Fruit fly (Drosophila melanogaster) ovary, adult (tissue): ENCODE results near the gene Eip93F.

Source experiments
- CG17801 ChIP-seq: fragments of 200-800 bp; optimal IDR thresholded peaks from 2 replicates; lab custom pipeline; 2019; ENCODE audit warnings: missing biosample characterization, mild to moderate bottlenecking, missing genetic modification characterization, moderate library complexity; ENCODE audit not compliant: partially characterized antibody

The Eip93F gene

dm6 chr3R:21933952-21934351 is 15.0 kb upstream of the Eip93F start:
- no peak for TF ChIP-seq CG17801 (GFP tag; lab: Kevin White, UChicago)

- no peak for TF ChIP-seq CG17801 (GFP tag; lab: Kevin White, UChicago)
Measured at dm6 chr3R:21935191-21935590, 13.7 kb upstream of the Eip93F start.

dm6 chr3R:21937075-21937950 is 11.6 kb upstream of the Eip93F start:
- TF ChIP-seq CG17801 (GFP tag; lab: Kevin White, UChicago): peak; percentile 92

dm6 chr3R:21937951-21938286 is 11.0 kb upstream of the Eip93F start:
- TF ChIP-seq CG17801 (GFP tag; lab: Kevin White, UChicago): no peak

- no peak for TF ChIP-seq CG17801 (GFP tag; lab: Kevin White, UChicago)
Measured at dm6 chr3R:21938464-21939095, 10.3 kb upstream of the Eip93F start.

dm6 chr3R:21939110-21939509 is 9.8 kb upstream of the Eip93F start:
- no peak for TF ChIP-seq CG17801 (GFP tag; lab: Kevin White, UChicago)

dm6 chr3R:21940172-21940571 is 8.7 kb upstream of the Eip93F start:
- TF ChIP-seq CG17801 (GFP tag; lab: Kevin White, UChicago): no peak

dm6 chr3R:21940884-21941390 is 8.0 kb upstream of the Eip93F start:
- TF ChIP-seq CG17801 (GFP tag; lab: Kevin White, UChicago): no peak

dm6 chr3R:21941426-21941924 is 7.4 kb upstream of the Eip93F start:
- no peak for TF ChIP-seq CG17801 (GFP tag; lab: Kevin White, UChicago)

- TF ChIP-seq CG17801 (GFP tag; lab: Kevin White, UChicago): no peak
Measured at dm6 chr3R:21943982-21944627, 4.8 kb upstream of the Eip93F start.

- TF ChIP-seq CG17801 (GFP tag; lab: Kevin White, UChicago): no peak
Measured at dm6 chr3R:21944666-21945065, 4.2 kb upstream of the Eip93F start.

dm6 chr3R:21945754-21946153 is 3.2 kb upstream of the Eip93F start:
- no peak for TF ChIP-seq CG17801 (GFP tag; lab: Kevin White, UChicago)

- TF ChIP-seq CG17801 (GFP tag; lab: Kevin White, UChicago): peak; percentile 31
Measured at dm6 chr3R:21948081-21948480, 833 bp upstream of the Eip93F start.

dm6 chr3R:21949561-21949862 is 598 bp downstream of the Eip93F start:
- no peak for TF ChIP-seq CG17801 (GFP tag; lab: Kevin White, UChicago)

- no peak for TF ChIP-seq CG17801 (GFP tag; lab: Kevin White, UChicago)
Measured at dm6 chr3R:21951386-21951785, 2.5 kb downstream of the Eip93F start.
